Worm (Caenorhabditis elegans): ENCODE measurements around the gene plx-2.

plx-2 gene

DNA sequence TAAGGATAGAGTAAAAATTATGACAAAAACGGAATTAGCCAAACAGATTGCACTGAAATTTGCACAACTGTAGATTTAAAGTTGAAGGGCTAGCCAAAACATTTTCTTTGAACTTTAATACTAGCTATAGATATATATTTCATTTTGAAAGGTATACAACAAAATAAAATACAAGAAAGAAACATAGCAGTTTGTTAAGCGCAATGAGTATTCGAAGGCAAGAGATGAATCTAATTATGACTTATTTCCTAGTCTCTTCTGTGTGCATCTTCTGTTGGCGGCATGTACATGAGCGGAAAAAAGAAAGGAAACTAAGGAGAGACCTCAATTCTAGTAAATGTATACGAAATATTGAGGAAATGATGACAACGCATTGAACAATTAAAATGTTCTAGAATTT lies 7.4 kb upstream of the plx-2 start:
- no peak for TF ChIP-seq B0310.2 (tag; optimal IDR thresholded peaks at IDR 0.05)
- no peak for TF ChIP-seq ceh-13 (GFP tag; optimal IDR thresholded peaks at IDR 0.05)
- TF ChIP-seq ama-1 (optimal IDR thresholded peaks at IDR 0.05), result no peak
- TF ChIP-seq ets-7 (tag; optimal IDR thresholded peaks at IDR 0.05), result no peak
- TF ChIP-seq hmg-4 (GFP tag; optimal IDR thresholded peaks at IDR 0.05), result no peak
- TF ChIP-seq tra-4 (tag; optimal IDR thresholded peaks at IDR 0.05), result no peak
- no peak for TF ChIP-seq tbx-37 (GFP tag; conservative IDR thresholded peaks at IDR 0.05)
- TF ChIP-seq F13C5.2 (tag; optimal IDR thresholded peaks at IDR 0.05), result no peak
- no peak for TF ChIP-seq tbx-11 (GFP tag; IDR thresholded peaks at IDR 0.05)
- TF ChIP-seq flt-1 (GFP tag; IDR thresholded peaks at IDR 0.05), result no peak
- TF ChIP-seq ceh-36 (tag; optimal IDR thresholded peaks at IDR 0.05), result no peak
- TF ChIP-seq hmbx-1 (tag; optimal IDR thresholded peaks at IDR 0.05), result no peak
- TF ChIP-seq hnd-1 (tag; optimal IDR thresholded peaks at IDR 0.05), result no peak
- no peak for TF ChIP-seq sea-1 (GFP tag; conservative IDR thresholded peaks at IDR 0.05)
- TF ChIP-seq scrt-1 (GFP tag; IDR thresholded peaks at IDR 0.05), result no peak
- TF ChIP-seq aly-1 (tag; optimal IDR thresholded peaks at IDR 0.05), result no peak
- TF ChIP-seq pes-1 (GFP tag; IDR thresholded peaks at IDR 0.05), result no peak

DNA sequence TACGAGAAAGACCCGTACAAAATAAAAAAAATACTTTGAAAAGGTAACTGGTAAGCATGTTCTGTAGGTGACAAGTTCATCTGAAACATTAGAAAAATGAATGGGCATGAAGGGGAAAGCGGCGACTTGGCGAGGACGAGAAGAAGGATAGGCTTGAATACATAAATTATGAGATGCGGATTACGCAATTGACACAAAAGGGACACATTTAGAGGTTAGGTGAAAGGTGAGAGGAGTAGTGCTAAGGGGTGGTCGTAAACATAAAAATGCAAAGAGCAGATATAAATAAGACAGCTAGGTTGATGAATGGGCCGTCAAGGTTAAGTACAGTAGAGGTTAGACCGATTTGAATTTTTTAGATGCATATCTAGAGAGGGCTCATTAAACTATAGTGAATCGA lies 4.1 kb upstream of the plx-2 start:
- no peak for TF ChIP-seq F13C5.2 (tag; optimal IDR thresholded peaks at IDR 0.05)
- TF ChIP-seq ets-7 (tag; optimal IDR thresholded peaks at IDR 0.05), result no peak
- TF ChIP-seq ceh-13 (GFP tag; optimal IDR thresholded peaks at IDR 0.05), result no peak
- no peak for TF ChIP-seq scrt-1 (GFP tag; IDR thresholded peaks at IDR 0.05)
- TF ChIP-seq tbx-11 (GFP tag; IDR thresholded peaks at IDR 0.05), result no peak

DNA sequence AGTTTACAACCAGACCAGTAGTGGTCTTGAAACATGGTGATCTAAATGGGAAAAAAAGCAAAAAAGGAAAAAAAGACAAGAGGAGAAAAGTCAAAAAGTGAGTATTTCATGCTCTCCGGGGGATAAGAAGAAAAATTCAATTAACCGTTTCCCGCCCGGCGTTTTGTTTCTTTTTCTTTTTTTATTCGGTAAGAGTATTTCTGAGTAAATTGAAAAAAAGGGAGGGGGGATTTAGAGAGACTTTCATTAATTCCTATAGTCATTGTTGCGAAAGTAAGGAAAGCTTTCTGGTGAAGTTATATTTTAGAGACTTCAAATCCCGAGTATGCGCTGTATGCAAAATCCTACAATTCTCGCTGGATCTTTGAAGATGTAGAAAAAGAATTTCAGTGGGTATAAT lies 3.0 kb upstream of the plx-2 start:
- TF ChIP-seq sea-1 (GFP tag; conservative IDR thresholded peaks at IDR 0.05), result no peak
- no peak for TF ChIP-seq ama-1 (optimal IDR thresholded peaks at IDR 0.05)
- TF ChIP-seq tra-4 (tag; optimal IDR thresholded peaks at IDR 0.05), result no peak
- no peak for TF ChIP-seq hmg-4 (GFP tag; optimal IDR thresholded peaks at IDR 0.05)
- no peak for TF ChIP-seq ceh-13 (GFP tag; optimal IDR thresholded peaks at IDR 0.05)
- TF ChIP-seq ceh-36 (tag; optimal IDR thresholded peaks at IDR 0.05), result no peak
- TF ChIP-seq tbx-11 (GFP tag; IDR thresholded peaks at IDR 0.05), result no peak
- no peak for TF ChIP-seq scrt-1 (GFP tag; IDR thresholded peaks at IDR 0.05)
- TF ChIP-seq tbx-37 (GFP tag; conservative IDR thresholded peaks at IDR 0.05), result no peak
- no peak for TF ChIP-seq hnd-1 (tag; optimal IDR thresholded peaks at IDR 0.05)
- no peak for TF ChIP-seq aly-1 (tag; optimal IDR thresholded peaks at IDR 0.05)
- no peak for TF ChIP-seq F13C5.2 (tag; optimal IDR thresholded peaks at IDR 0.05)
- TF ChIP-seq B0310.2 (tag; optimal IDR thresholded peaks at IDR 0.05), result no peak
- no peak for TF ChIP-seq ets-7 (tag; optimal IDR thresholded peaks at IDR 0.05)
- TF ChIP-seq pes-1 (GFP tag; IDR thresholded peaks at IDR 0.05), result no peak
- TF ChIP-seq hmbx-1 (tag; optimal IDR thresholded peaks at IDR 0.05), result no peak
- no peak for TF ChIP-seq flt-1 (GFP tag; IDR thresholded peaks at IDR 0.05)

DNA sequence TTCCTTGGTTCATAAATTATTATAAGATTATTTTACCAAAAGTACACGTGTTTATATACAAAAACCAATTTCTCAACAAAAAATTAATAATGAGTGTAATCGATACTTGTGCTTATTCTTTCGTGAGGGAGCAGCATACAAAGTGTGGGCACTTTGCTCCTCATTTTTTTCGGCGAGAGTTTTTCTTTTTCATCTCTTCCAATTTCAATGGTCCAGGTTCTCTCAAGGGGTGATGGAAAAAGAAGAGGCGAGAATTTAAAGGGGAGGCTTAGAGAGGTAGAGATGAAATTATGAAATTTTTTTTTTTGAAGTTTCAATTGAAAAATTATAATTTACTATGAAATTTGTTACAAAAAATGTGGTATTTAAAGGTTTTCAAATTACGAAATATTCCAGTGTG lies 7.7 kb downstream of the plx-2 start:
- TF ChIP-seq flt-1 (GFP tag; IDR thresholded peaks at IDR 0.05) (no peak), aly-1 (tag; optimal IDR thresholded peaks at IDR 0.05) (no peak), B0310.2 (tag; optimal IDR thresholded peaks at IDR 0.05) (no peak), ama-1 (optimal IDR thresholded peaks at IDR 0.05) (no peak), scrt-1 (GFP tag; IDR thresholded peaks at IDR 0.05) (no peak), pes-1 (GFP tag; IDR thresholded peaks at IDR 0.05) (no peak), F13C5.2 (tag; optimal IDR thresholded peaks at IDR 0.05) (no peak)

DNA sequence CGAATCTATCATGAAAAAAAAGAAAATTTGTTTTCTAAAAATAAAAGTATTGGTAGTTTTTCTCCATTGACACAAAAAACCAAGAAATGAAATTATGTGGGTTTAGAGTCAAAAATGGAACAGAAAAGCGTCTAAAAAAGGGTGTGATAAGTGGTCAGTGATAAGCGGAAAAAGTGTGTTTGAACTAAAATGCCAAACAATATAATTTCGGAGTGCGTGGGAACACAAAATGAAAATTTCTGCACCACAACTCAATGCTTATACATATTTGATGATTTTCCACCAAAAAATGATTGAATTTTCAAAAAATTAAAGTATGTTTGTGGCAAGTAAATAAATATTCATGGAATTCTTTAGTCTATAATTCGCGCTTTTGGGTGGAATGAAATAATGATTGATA lies 9.3 kb downstream of the plx-2 start:
- TF ChIP-seq aly-1 (tag; optimal IDR thresholded peaks at IDR 0.05) (no peak), B0310.2 (tag; optimal IDR thresholded peaks at IDR 0.05) (no peak), hmg-4 (GFP tag; optimal IDR thresholded peaks at IDR 0.05) (no peak), flt-1 (GFP tag; IDR thresholded peaks at IDR 0.05) (no peak), tra-4 (tag; optimal IDR thresholded peaks at IDR 0.05) (no peak), sea-1 (GFP tag; conservative IDR thresholded peaks at IDR 0.05) (no peak), F13C5.2 (tag; optimal IDR thresholded peaks at IDR 0.05) (no peak), hmbx-1 (tag; optimal IDR thresholded peaks at IDR 0.05) (no peak), ets-7 (tag; optimal IDR thresholded peaks at IDR 0.05) (no peak)

DNA sequence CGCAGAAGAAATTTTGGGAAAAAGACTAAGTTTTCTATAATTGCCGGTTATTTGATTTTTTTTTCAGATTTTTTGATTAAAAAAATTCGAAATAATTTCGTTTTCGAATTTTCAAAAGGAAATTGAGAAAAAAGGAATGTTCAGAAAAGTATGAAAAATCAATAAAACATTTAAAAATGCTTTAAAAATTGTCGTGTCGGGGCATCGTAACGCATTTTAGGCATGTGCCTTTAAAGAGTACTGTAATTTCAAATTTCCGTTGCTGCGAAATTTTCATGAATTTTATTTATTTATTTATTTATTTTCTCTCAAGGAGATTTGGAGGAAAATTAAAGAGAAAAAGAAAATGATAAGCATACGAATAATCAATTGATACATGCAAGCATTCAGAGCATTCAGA lies 11.0 kb downstream of the plx-2 start:
- TF ChIP-seq ets-7 (tag; optimal IDR thresholded peaks at IDR 0.05), result no peak
- no peak for TF ChIP-seq flt-1 (GFP tag; IDR thresholded peaks at IDR 0.05)
- no peak for TF ChIP-seq aly-1 (tag; optimal IDR thresholded peaks at IDR 0.05)
- no peak for TF ChIP-seq ama-1 (optimal IDR thresholded peaks at IDR 0.05)
- TF ChIP-seq tbx-37 (GFP tag; conservative IDR thresholded peaks at IDR 0.05), result no peak
- TF ChIP-seq B0310.2 (tag; optimal IDR thresholded peaks at IDR 0.05), result no peak
- TF ChIP-seq hmbx-1 (tag; optimal IDR thresholded peaks at IDR 0.05), result no peak
- no peak for TF ChIP-seq tra-4 (tag; optimal IDR thresholded peaks at IDR 0.05)
- TF ChIP-seq ceh-36 (tag; optimal IDR thresholded peaks at IDR 0.05), result no peak

DNA sequence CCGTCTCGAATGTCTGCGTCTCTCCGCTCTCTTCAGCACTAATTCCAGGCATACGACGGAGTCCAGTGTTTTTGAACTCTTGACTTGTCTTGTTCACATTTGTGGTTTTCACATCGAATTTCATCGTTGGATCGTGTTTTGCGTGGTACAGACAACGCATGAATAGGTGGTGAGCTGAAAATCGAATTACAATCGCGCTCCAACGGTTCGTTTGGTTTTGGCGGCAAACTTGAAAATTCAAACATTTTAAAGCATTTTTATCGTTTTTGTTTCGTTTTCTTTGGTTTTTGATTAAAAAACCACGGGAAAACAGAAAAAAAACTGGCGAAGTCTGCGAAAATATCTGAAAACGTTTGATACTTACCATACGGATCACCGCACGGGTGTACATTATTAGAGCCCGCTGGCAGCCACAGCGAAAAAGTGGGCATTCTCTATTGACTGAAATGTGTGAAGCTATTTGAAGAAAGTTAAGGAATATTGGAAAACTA lies 11.6 kb downstream of the plx-2 start, which contains the start of gene exl-1:
Gene exl-1 (minus strand): TSS at position 441 of the 491 bp plus-strand sequence.
- TF ChIP-seq aly-1 (tag; optimal IDR thresholded peaks at IDR 0.05) (no peak), ceh-13 (GFP tag; optimal IDR thresholded peaks at IDR 0.05) (no peak), ceh-36 (tag; optimal IDR thresholded peaks at IDR 0.05) (no peak), scrt-1 (GFP tag; IDR thresholded peaks at IDR 0.05) (no peak), ets-7 (tag; optimal IDR thresholded peaks at IDR 0.05) (no peak), hmg-4 (GFP tag; optimal IDR thresholded peaks at IDR 0.05) (no peak), hmbx-1 (tag; optimal IDR thresholded peaks at IDR 0.05) (no peak), sea-1 (GFP tag; conservative IDR thresholded peaks at IDR 0.05) (no peak)

DNA sequence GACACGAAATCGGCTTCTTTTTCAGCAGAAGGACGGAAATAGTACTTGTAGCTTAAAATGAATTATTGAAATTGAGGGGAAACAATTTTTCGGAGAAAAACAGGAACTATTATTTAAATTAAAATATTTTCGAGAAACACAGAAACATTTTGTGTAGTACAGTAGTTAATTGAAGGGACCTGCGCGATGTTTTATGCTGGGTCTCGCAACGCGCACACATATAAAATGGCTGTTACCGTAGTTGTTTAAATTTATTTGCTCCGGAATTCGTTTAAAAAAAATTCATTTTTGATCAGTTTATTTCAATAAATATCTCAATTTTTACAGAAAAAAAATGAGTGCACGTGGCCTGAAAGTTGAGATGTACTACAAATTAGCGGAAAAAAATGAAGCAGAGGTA lies 13.9 kb downstream of the plx-2 start, which contains the start of gene dsb-2:
Gene dsb-2 (plus strand): TSS at position 328 of the 400 bp plus-strand sequence.
- TF ChIP-seq tra-4 (tag; optimal IDR thresholded peaks at IDR 0.05) (no peak), aly-1 (tag; optimal IDR thresholded peaks at IDR 0.05) (no peak), hmg-4 (GFP tag; optimal IDR thresholded peaks at IDR 0.05) (no peak), B0310.2 (tag; optimal IDR thresholded peaks at IDR 0.05) (no peak), ceh-13 (GFP tag; optimal IDR thresholded peaks at IDR 0.05) (no peak), pes-1 (GFP tag; IDR thresholded peaks at IDR 0.05) (no peak), ceh-36 (tag; optimal IDR thresholded peaks at IDR 0.05) (no peak), F13C5.2 (tag; optimal IDR thresholded peaks at IDR 0.05) (no peak), sea-1 (GFP tag; conservative IDR thresholded peaks at IDR 0.05) (no peak), tbx-37 (GFP tag; conservative IDR thresholded peaks at IDR 0.05) (no peak), flt-1 (GFP tag; IDR thresholded peaks at IDR 0.05) (no peak), hnd-1 (tag; optimal IDR thresholded peaks at IDR 0.05) (no peak), ama-1 (optimal IDR thresholded peaks at IDR 0.05) (no peak), hmbx-1 (tag; optimal IDR thresholded peaks at IDR 0.05) (no peak), tbx-11 (GFP tag; IDR thresholded peaks at IDR 0.05) (no peak)
